Fruit fly (Drosophila melanogaster) whole organism, embryonic: ENCODE data around the gene CG31161.
A peak's percentile ranks its signal among the peaks of the same experiment; 100 is the strongest.

Experiments used
- B-H2 ChIP-seq: fragments of 200-800 bp; sonication (Bioruptor generic); optimal IDR thresholded peaks from 2 replicates; lab custom pipeline; 2018; ENCODE audit warnings: missing biosample characterization, mild to moderate bottlenecking, missing genetic modification characterization
- Bdp1 ChIP-seq: fragments of 200-800 bp; sonication (Bioruptor generic); optimal IDR thresholded peaks from 3 replicates; lab custom pipeline; 2016; ENCODE audit warnings: missing biosample characterization, missing genetic modification characterization
- CG10543 ChIP-seq: fragments of 200-800 bp; sonication (Bioruptor generic); optimal IDR thresholded peaks from 3 replicates; lab custom pipeline; 2017; ENCODE audit warnings: missing biosample characterization, mild to moderate bottlenecking, missing genetic modification characterization, moderate library complexity
- CG13894 ChIP-seq: fragments of 200-800 bp; sonication (Bioruptor generic); optimal IDR thresholded peaks from 3 replicates; lab custom pipeline; 2018; ENCODE audit warnings: missing biosample characterization, mild to moderate bottlenecking, missing genetic modification characterization, moderate library complexity
- CG14050 ChIP-seq: fragments of 200-800 bp; sonication (Bioruptor generic); IDR thresholded peaks from 3 replicates; pipeline ENCODE4 v1.3.6; 2022; ENCODE audit warnings: missing biosample characterization, missing genetic modification characterization
- CG14860 ChIP-seq: fragments of 200-800 bp; sonication (Bioruptor generic); IDR thresholded peaks from 3 replicates; pipeline ENCODE4 v1.3.6; 2022; ENCODE audit warnings: missing biosample characterization, missing genetic modification characterization; ENCODE audit not compliant: partially characterized antibody
- CG1529 ChIP-seq: fragments of 200-800 bp; sonication (Bioruptor generic); optimal IDR thresholded peaks from 3 replicates; lab custom pipeline; 2018; ENCODE audit warnings: missing biosample characterization, missing genetic modification characterization
- CG17359 ChIP-seq: fragments of 200-800 bp; sonication (Bioruptor generic); optimal IDR thresholded peaks from 3 replicates; lab custom pipeline; 2018; ENCODE audit warnings: missing biosample characterization, mild to moderate bottlenecking, missing genetic modification characterization, moderate library complexity
- CG17829 ChIP-seq: fragments of 200-800 bp; optimal IDR thresholded peaks from 2 replicates; lab custom pipeline; 2019; ENCODE audit warnings: missing biosample characterization, mild to moderate bottlenecking, missing genetic modification characterization, moderate library complexity
- CG31388 ChIP-seq: fragments of 200-800 bp; sonication (Bioruptor generic); optimal IDR thresholded peaks from 2 replicates; lab custom pipeline; 2016; ENCODE audit warnings: missing biosample characterization, missing genetic modification characterization
- CG32767 ChIP-seq: fragments of 200-800 bp; sonication (Bioruptor generic); IDR thresholded peaks from 2 replicates; pipeline ENCODE4 v1.3.6; 2022; ENCODE audit warnings: missing biosample characterization, missing genetic modification characterization
- CG3407 ChIP-seq: fragments of 200-800 bp; sonication (Bioruptor generic); optimal IDR thresholded peaks from 2 replicates; lab custom pipeline; 2018; ENCODE audit warnings: missing biosample characterization, mild to moderate bottlenecking, missing genetic modification characterization
- CG4360 ChIP-seq: fragments of 200-800 bp; sonication (Bioruptor generic); IDR thresholded peaks from 2 replicates; pipeline ENCODE4 v1.3.6; 2022; ENCODE audit warnings: missing biosample characterization, missing genetic modification characterization
- CG8765 ChIP-seq: fragments of 200-800 bp; sonication (Bioruptor generic); IDR thresholded peaks from 2 replicates; pipeline ENCODE4 v1.3.6; 2022; ENCODE audit warnings: missing biosample characterization, missing genetic modification characterization
- CG9727 ChIP-seq: fragments of 200-800 bp; sonication (Bioruptor generic); optimal IDR thresholded peaks from 3 replicates; lab custom pipeline; 2017; ENCODE audit warnings: missing biosample characterization, mild to moderate bottlenecking, missing genetic modification characterization
- Dip2 ChIP-seq: fragments of 200-800 bp; sonication (Bioruptor generic); IDR thresholded peaks from 2 replicates; pipeline ENCODE4 v1.3.6; 2022; ENCODE audit warnings: missing biosample characterization, missing genetic modification characterization
- Doc3 ChIP-seq: fragments of 200-800 bp; sonication (Bioruptor generic); IDR thresholded peaks from 3 replicates; pipeline ENCODE4 v1.3.6; 2022; ENCODE audit warnings: missing biosample characterization, missing genetic modification characterization; ENCODE audit not compliant: partially characterized antibody
- Drgx ChIP-seq: fragments of 200-800 bp; sonication (Bioruptor generic); IDR thresholded peaks from 2 replicates; pipeline ENCODE4 v1.3.6; 2022; ENCODE audit warnings: missing biosample characterization, missing genetic modification characterization
- HLH3B ChIP-seq: fragments of 200-800 bp; sonication (Bioruptor generic); IDR thresholded peaks from 2 replicates; pipeline ENCODE4 v1.3.6; 2022; ENCODE audit warnings: missing biosample characterization, missing genetic modification characterization
- MTF-1 ChIP-seq: fragments of 200-800 bp; sonication (Bioruptor generic); optimal IDR thresholded peaks from 2 replicates; lab custom pipeline; 2018; ENCODE audit warnings: missing biosample characterization, mild to moderate bottlenecking, missing genetic modification characterization, borderline replicate concordance
- Max ChIP-seq: fragments of 200-800 bp; sonication (Bioruptor generic); optimal IDR thresholded peaks from 2 replicates; lab custom pipeline; 2016; ENCODE audit warnings: missing biosample characterization, mild to moderate bottlenecking, missing genetic modification characterization
- Meics ChIP-seq: fragments of 200-800 bp; sonication (Bioruptor generic); optimal IDR thresholded peaks from 2 replicates; lab custom pipeline; 2017; ENCODE audit warnings: missing biosample characterization, mild to moderate bottlenecking, missing genetic modification characterization
- Rfx ChIP-seq: fragments of 200-800 bp; sonication (Bioruptor generic); IDR thresholded peaks from 2 replicates; pipeline ENCODE4 v1.3.6; 2022; ENCODE audit warnings: missing biosample characterization, missing genetic modification characterization
- Six4 ChIP-seq: fragments of 200-800 bp; sonication (Bioruptor generic); optimal IDR thresholded peaks from 2 replicates; lab custom pipeline; 2016; ENCODE audit warnings: missing biosample characterization, missing genetic modification characterization
- Spps ChIP-seq: fragments of 200-800 bp; sonication (Bioruptor generic); optimal IDR thresholded peaks from 2 replicates; lab custom pipeline; 2018; ENCODE audit warnings: missing biosample characterization, mild to moderate bottlenecking, missing genetic modification characterization
- Stat92E ChIP-seq, 3 experiments: fragments of >200 bp in 2 of 3; fragments of 200-800 bp in 1 of 3; sonication (Bioruptor generic) in 1 of 3; optimal IDR thresholded peaks; 2 replicates each; lab custom pipeline; 2017 to 2019; ENCODE audit warnings: missing biosample characterization in 3 of 3, missing genetic modification characterization in 3 of 3, mild to moderate bottlenecking in 1 of 3, moderate library complexity in 1 of 3
- Vsx1 ChIP-seq: fragments of 200-800 bp; sonication (Bioruptor generic); optimal IDR thresholded peaks from 2 replicates; lab custom pipeline; 2017; ENCODE audit warnings: missing biosample characterization, mild to moderate bottlenecking, missing genetic modification characterization, missing genetic modification reagents
- ase ChIP-seq: fragments of 200-800 bp; sonication (Bioruptor generic); IDR thresholded peaks from 3 replicates; pipeline ENCODE4 v1.3.6; 2022; ENCODE audit warnings: missing biosample characterization, missing genetic modification characterization
- cwo ChIP-seq: fragments of 200-800 bp; sonication (Bioruptor generic); optimal IDR thresholded peaks from 3 replicates; lab custom pipeline; 2017; ENCODE audit warnings: missing biosample characterization, missing genetic modification characterization, mild to moderate bottlenecking, moderate library complexity, missing genetic modification reagents
- dati ChIP-seq: fragments of 200-800 bp; sonication (Bioruptor generic); IDR thresholded peaks from 2 replicates; pipeline ENCODE4 v1.3.6; 2022; ENCODE audit warnings: missing biosample characterization, missing genetic modification characterization
- exex ChIP-seq: fragments of 200-800 bp; sonication (Bioruptor generic); optimal IDR thresholded peaks from 4 replicates; lab custom pipeline; 2018; ENCODE audit warnings: missing biosample characterization, mild to moderate bottlenecking, missing genetic modification characterization, moderate library complexity
- fd64A ChIP-seq: fragments of 200-800 bp; sonication (Bioruptor generic); optimal IDR thresholded peaks from 3 replicates; lab custom pipeline; 2018; ENCODE audit warnings: missing biosample characterization, mild to moderate bottlenecking, missing genetic modification characterization
- fd96Cb ChIP-seq: fragments of 200-800 bp; sonication (Bioruptor generic); optimal IDR thresholded peaks from 2 replicates; lab custom pipeline; 2018; ENCODE audit warnings: missing biosample characterization, mild to moderate bottlenecking, missing genetic modification characterization, moderate library complexity
- fru ChIP-seq: fragments of >200 bp; optimal IDR thresholded peaks from 2 replicates; lab custom pipeline; 2017
- gem ChIP-seq: fragments of 200-800 bp; sonication (Bioruptor generic); optimal IDR thresholded peaks from 2 replicates; lab custom pipeline; 2019; ENCODE audit warnings: missing biosample characterization, mild to moderate bottlenecking, missing genetic modification characterization, moderate library complexity
- gfzf ChIP-seq: fragments of 200-800 bp; sonication (Bioruptor generic); optimal IDR thresholded peaks from 2 replicates; lab custom pipeline; 2016; ENCODE audit warnings: missing biosample characterization, mild to moderate bottlenecking, missing genetic modification characterization, moderate library complexity
- hbn ChIP-seq: fragments of 200-800 bp; sonication (Bioruptor generic); IDR thresholded peaks from 2 replicates; pipeline ENCODE4 v1.3.6; 2022; ENCODE audit warnings: missing biosample characterization, missing genetic modification characterization; ENCODE audit not compliant: partially characterized antibody
- her ChIP-seq: fragments of 200-800 bp; sonication (Bioruptor generic); optimal IDR thresholded peaks from 2 replicates; lab custom pipeline; 2016; ENCODE audit warnings: missing biosample characterization, missing genetic modification characterization
- inv ChIP-seq: fragments of 200-800 bp; sonication (Bioruptor generic); IDR thresholded peaks from 2 replicates; pipeline ENCODE4 v1.3.6; 2022; ENCODE audit warnings: missing biosample characterization, missing genetic modification characterization; ENCODE audit not compliant: partially characterized antibody
- kni ChIP-seq: fragments of 200-800 bp; sonication (Bioruptor generic); optimal IDR thresholded peaks from 3 replicates; lab custom pipeline; 2017; ENCODE audit warnings: mild to moderate bottlenecking, missing biosample characterization, missing genetic modification reagents, missing genetic modification characterization
- lab ChIP-seq: fragments of 200-800 bp; sonication (Bioruptor generic); optimal IDR thresholded peaks from 3 replicates; lab custom pipeline; 2017; ENCODE audit warnings: missing biosample characterization, missing genetic modification characterization, mild to moderate bottlenecking, moderate library complexity, missing genetic modification reagents
- lmd ChIP-seq: fragments of 200-800 bp; sonication (Bioruptor generic); IDR thresholded peaks from 2 replicates; pipeline ENCODE4 v1.3.6; 2022; ENCODE audit warnings: missing biosample characterization, missing genetic modification characterization
- phol ChIP-seq: fragments of 200-800 bp; sonication (Bioruptor generic); optimal IDR thresholded peaks from 3 replicates; lab custom pipeline; 2018; ENCODE audit warnings: missing biosample characterization, mild to moderate bottlenecking, missing genetic modification characterization, moderate library complexity
- sd ChIP-seq: fragments of 200-800 bp; sonication (Bioruptor generic); optimal IDR thresholded peaks from 3 replicates; lab custom pipeline; 2018; ENCODE audit warnings: missing biosample characterization, mild to moderate bottlenecking, missing genetic modification characterization, moderate library complexity
- sens ChIP-seq: fragments of 200-800 bp; sonication (Bioruptor generic); peaks from one replicate; lab custom pipeline; 2016; ENCODE audit warnings: missing biosample characterization, missing genetic modification characterization
- so ChIP-seq: fragments of 200-800 bp; sonication (Bioruptor generic); IDR thresholded peaks from 3 replicates; pipeline ENCODE4 v1.3.6; 2022; ENCODE audit warnings: missing biosample characterization, missing genetic modification characterization
- sug ChIP-seq: fragments of 200-800 bp; optimal IDR thresholded peaks from 2 replicates; lab custom pipeline; 2019; ENCODE audit warnings: missing biosample characterization, mild to moderate bottlenecking, missing genetic modification characterization, moderate library complexity
- trh ChIP-seq: fragments of 200-800 bp; sonication (Bioruptor generic); optimal IDR thresholded peaks from 2 replicates; lab custom pipeline; 2016; ENCODE audit warnings: missing biosample characterization, missing genetic modification characterization

The CG31161 gene

DNA sequence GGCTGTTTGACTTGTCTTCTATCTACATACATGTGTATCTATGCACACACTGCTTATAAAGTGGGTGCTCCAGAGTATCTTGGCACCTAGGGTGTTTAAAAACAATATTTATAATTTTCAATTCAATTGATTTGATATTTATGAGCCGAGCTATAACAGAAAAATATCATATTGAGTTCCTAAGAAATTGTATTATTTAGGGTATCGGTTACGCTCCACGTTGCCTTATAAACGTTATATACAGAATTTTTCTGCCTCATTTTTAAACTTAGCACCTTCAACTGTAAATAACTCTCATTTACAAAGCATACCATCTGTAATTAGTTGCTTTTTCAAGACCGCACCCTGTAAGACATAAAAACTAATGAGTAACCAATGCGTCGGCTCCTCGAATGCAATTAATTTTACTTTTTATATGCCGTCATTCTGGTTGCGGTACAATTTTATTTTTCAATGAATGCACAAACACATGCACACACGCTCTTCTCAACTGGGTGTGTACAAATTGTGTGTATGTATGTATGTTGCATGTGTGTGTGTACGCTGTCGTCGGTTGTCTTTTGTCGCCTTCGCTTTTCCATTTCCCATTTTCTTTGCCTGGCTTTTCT is 25.5 kb upstream of the CG31161 start (continued):
- TF ChIP-seq lmd (GFP tag; lab: Robert Waterston, UW) (peak; percentile 30; the same call in 1 of the 2 replicates), fd64A (GFP tag; lab: Kevin White, UChicago) (no peak), Bdp1 (GFP tag; lab: Kevin White, UChicago) (peak; percentile 32), CG9727 (peak; percentile 83), sens (GFP tag; lab: Kevin White, UChicago) (peak; percentile 96), phol (peak; percentile 84), Max (GFP tag; lab: Kevin White, UChicago) (peak; percentile 44), CG4360 (GFP tag; lab: Robert Waterston, UW) (peak; percentile 40; the same call in 1 of the 2 replicates), ase (GFP tag; lab: Robert Waterston, UW) (no peak), CG10543 (GFP tag; lab: Kevin White, UChicago) (no peak), CG13894 (tag; lab: Kevin White, UChicago) (no peak), Six4 (peak; percentile 51), Spps (tag; lab: Kevin White, UChicago) (peak; percentile 37), MTF-1 (peak; percentile 49), inv (GFP tag; lab: Robert Waterston, UW) (no peak)

DNA sequence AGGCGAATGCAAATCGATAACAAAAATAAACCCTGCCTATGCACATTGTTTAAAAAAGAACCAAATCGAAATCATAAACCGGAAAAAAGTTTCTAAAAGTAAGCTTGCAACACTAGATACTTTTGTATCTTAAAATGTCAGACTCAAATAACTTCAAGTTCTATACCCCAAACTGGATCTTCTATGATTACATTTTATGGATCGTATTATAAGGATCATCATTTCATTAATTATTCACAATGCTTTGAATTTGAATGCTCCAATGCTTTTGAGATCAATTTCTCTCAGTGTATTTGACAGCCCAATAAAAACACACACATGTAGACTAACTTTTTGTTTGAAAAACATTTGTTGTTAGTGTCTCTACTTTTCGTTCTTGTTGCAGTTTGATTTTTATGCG is 22.1 kb upstream of the CG31161 start:
- no peak for TF ChIP-seq CG8765 (GFP tag; lab: Robert Waterston, UW)
- no peak for TF ChIP-seq her (GFP tag; lab: Kevin White, UChicago)
- no peak for TF ChIP-seq CG14860 (GFP tag; lab: Robert Waterston, UW)
- no peak for TF ChIP-seq hbn
- no peak for TF ChIP-seq CG17829 (tag; lab: Kevin White, UChicago)
- peak; percentile 19 for TF ChIP-seq gem (tag; lab: Kevin White, UChicago)
- TF ChIP-seq dati (GFP tag; lab: Robert Waterston, UW) = no peak
- no peak for TF ChIP-seq CG32767
- no peak for TF ChIP-seq gfzf (GFP tag; lab: Kevin White, UChicago)
- no peak for TF ChIP-seq trh (GFP tag; lab: Kevin White, UChicago)
- 0 out of 2 replicates have a peak, but pooled peaks have one; percentile 59 for TF ChIP-seq Drgx (GFP tag; lab: Robert Waterston, UW)
- TF ChIP-seq B-H2 = no peak
- no peak for TF ChIP-seq fd96Cb (tag; lab: Kevin White, UChicago)

DNA sequence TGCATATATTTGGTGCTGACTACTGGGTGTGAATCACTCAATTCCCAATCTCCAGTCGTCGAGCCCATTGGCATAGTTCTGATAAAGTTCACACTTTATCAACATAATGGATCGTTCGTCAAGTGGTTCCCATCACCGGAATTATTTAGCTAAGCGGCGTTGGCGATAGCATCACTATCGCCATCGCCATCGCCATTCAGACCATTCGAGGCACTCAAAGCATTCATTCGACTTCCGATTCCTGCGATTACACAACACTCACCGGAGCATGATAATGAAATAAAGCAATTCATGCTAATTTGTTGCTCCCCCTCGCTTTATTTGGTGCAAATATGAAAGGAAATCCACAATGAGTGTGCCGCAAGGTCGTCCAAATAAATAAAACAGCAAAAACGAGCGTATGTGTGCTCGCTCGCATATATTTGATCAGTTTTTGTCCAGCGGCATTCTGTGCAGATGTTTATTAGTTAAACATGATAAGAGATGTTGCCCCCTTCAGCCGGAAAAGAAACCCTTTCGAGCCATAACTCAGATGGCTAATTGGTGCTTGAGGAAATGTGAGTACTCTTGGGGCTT is 20.9 kb upstream of the CG31161 start:
- no peak for TF ChIP-seq CG3407 (GFP tag; lab: Kevin White, UChicago)
- TF ChIP-seq CG1529 (GFP tag; lab: Kevin White, UChicago) = no peak
- TF ChIP-seq exex (tag; lab: Kevin White, UChicago) = peak; percentile 95
- TF ChIP-seq Doc3 (GFP tag; lab: Robert Waterston, UW) = no peak
- TF ChIP-seq Rfx (GFP tag; lab: Robert Waterston, UW) = peak; percentile 39; the same call in 1 of the 2 replicates
- no peak for TF ChIP-seq CG17359 (tag; lab: Kevin White, UChicago)
- TF ChIP-seq sd (tag; lab: Kevin White, UChicago) = peak; percentile 86
- TF ChIP-seq sug (tag; lab: Kevin White, UChicago) = peak; percentile 88
- no peak for TF ChIP-seq Stat92E (GFP tag; optimal IDR thresholded peaks at IDR 0.05; lab: Kevin White, UChicago)
- TF ChIP-seq HLH3B (GFP tag; lab: Robert Waterston, UW) = no peak
- peak; percentile 13 for TF ChIP-seq cwo
- no peak for TF ChIP-seq fru (lab: Kevin White, UChicago)
- TF ChIP-seq CG31388 (GFP tag; lab: Kevin White, UChicago) = no peak
- TF ChIP-seq so (GFP tag; lab: Robert Waterston, UW) = no peak
- TF ChIP-seq kni = no peak
- TF ChIP-seq Vsx1 = peak; percentile 26
- peak; percentile 68 for TF ChIP-seq lab
- no peak for TF ChIP-seq CG14050 (GFP tag; lab: Robert Waterston, UW)
- TF ChIP-seq Meics = no peak
- TF ChIP-seq Dip2 (GFP tag; lab: Robert Waterston, UW) = no peak
